Worm (Caenorhabditis elegans) whole organism, dauer: Measurements from ENCODE around the gene str-76.
"Not testable (repeated sequence)": the region's sequence is repeated elsewhere in the genome, so short reads cannot be mapped to it uniquely, and the experiment has no call there.

Experiments used
- unc-62 ChIP-seq: sonication (generic microtip); optimal IDR thresholded peaks from 2 replicates; lab custom pipeline; 2017; ENCODE audit warnings: missing biosample characterization, missing genetic modification reagents, missing genetic modification characterization

Gene str-76

ce11 chrV:2515493-2515892, at the start of gene str-76:
Gene str-76, minus strand, starts transcription at chrV:2515593.
- TF ChIP-seq unc-62 (GFP tag; lab: Kevin White, UChicago) = not testable (repeated sequence)

ce11 chrV:2561390-2561789, 46.0 kb upstream of the str-76 start, which contains the start of gene gst-10:
Gene gst-10, plus strand, starts transcription at chrV:2561690.
- TF ChIP-seq unc-62 (GFP tag; lab: Kevin White, UChicago) = not testable (repeated sequence)

- TF ChIP-seq unc-62 (GFP tag; lab: Kevin White, UChicago) = not testable (repeated sequence)
Observed at ce11 chrV:2536309-2536708, 20.9 kb upstream of the str-76 start, which contains the start of gene Y45G12C.10. Gene Y45G12C.10, minus strand, starts transcription at chrV:2536409.
